Worm (Caenorhabditis elegans) whole organism, L2 larva: ENCODE data around the gene fbxb-114.

Experiments
- C34F6.9 ChIP-seq: fragments of 150-350 bp; optimal IDR thresholded peaks from 2 replicates; lab custom pipeline; 2014; ENCODE audit warnings: missing biosample characterization, missing genetic modification characterization
- F13H6.1 ChIP-seq: sonication (generic microtip); optimal IDR thresholded peaks from 2 replicates; lab custom pipeline; 2016; ENCODE audit warnings: missing genetic modification characterization, missing compliant biosample characterization
- R02D3.7 ChIP-seq: fragments of 150-350 bp; optimal IDR thresholded peaks from 2 replicates; lab custom pipeline; 2014; ENCODE audit warnings: missing biosample characterization, missing genetic modification characterization
- Y55F3AM.14 ChIP-seq: fragments of 200-800 bp; sonication (Bioruptor generic); optimal IDR thresholded peaks from 2 replicates; lab custom pipeline; 2018; ENCODE audit warnings: mild to moderate bottlenecking, missing genetic modification characterization, missing compliant biosample characterization
- ZK546.5 ChIP-seq: sonication (generic microtip); optimal IDR thresholded peaks from 2 replicates; lab custom pipeline; 2017; ENCODE audit warnings: missing biosample characterization, missing genetic modification characterization
- alr-1 ChIP-seq: fragments of 150-350 bp; optimal IDR thresholded peaks from 2 replicates; lab custom pipeline; 2014; ENCODE audit warnings: missing biosample characterization, missing genetic modification characterization
- aly-2 ChIP-seq: fragments of 150-350 bp; optimal IDR thresholded peaks from 2 replicates; lab custom pipeline; 2014; ENCODE audit warnings: missing biosample characterization, missing genetic modification characterization
- ama-1 ChIP-seq: fragments of 150-350 bp; optimal IDR thresholded peaks from 2 replicates; lab custom pipeline; 2018; ENCODE audit warnings: inconsistent platforms
- blmp-1 ChIP-seq: sonication (generic microtip); optimal IDR thresholded peaks from 2 replicates; lab custom pipeline; 2017; ENCODE audit warnings: missing genetic modification characterization, mild to moderate bottlenecking, missing compliant biosample characterization, antibody characterized with exemption, moderate library complexity; ENCODE audit not compliant: insufficient read depth
- ceh-16 ChIP-seq: fragments of 150-350 bp; optimal IDR thresholded peaks from 2 replicates; lab custom pipeline; 2014; ENCODE audit warnings: missing biosample characterization, missing genetic modification characterization
- ceh-82 ChIP-seq: fragments of 150-350 bp; optimal IDR thresholded peaks from 2 replicates; lab custom pipeline; 2014; ENCODE audit warnings: missing biosample characterization, missing genetic modification characterization
- crh-2 ChIP-seq: sonication (generic microtip); optimal IDR thresholded peaks from 2 replicates; lab custom pipeline; 2017; ENCODE audit warnings: missing biosample characterization, missing genetic modification characterization
- dmd-4 ChIP-seq: sonication (generic microtip); optimal IDR thresholded peaks from 2 replicates; lab custom pipeline; 2017; ENCODE audit warnings: missing biosample characterization, missing genetic modification characterization
- egl-27 ChIP-seq: sonication (generic microtip); optimal IDR thresholded peaks from 3 replicates; lab custom pipeline; 2017; ENCODE audit warnings: missing biosample characterization, missing genetic modification reagents, missing genetic modification characterization
- elt-1 ChIP-seq: fragments of 150-350 bp; optimal IDR thresholded peaks from 2 replicates; lab custom pipeline; 2014; ENCODE audit warnings: missing biosample characterization, missing genetic modification characterization
- elt-3 ChIP-seq: sonication (generic microtip); optimal IDR thresholded peaks from 2 replicates; lab custom pipeline; 2017; ENCODE audit warnings: missing biosample characterization, missing genetic modification characterization
- fos-1 ChIP-seq: fragments of 150-350 bp; optimal IDR thresholded peaks from 2 replicates; lab custom pipeline; 2014; ENCODE audit warnings: missing biosample characterization, missing genetic modification characterization
- gmeb-1 ChIP-seq: fragments of 150-350 bp; optimal IDR thresholded peaks from 2 replicates; lab custom pipeline; 2014; ENCODE audit warnings: missing biosample characterization, missing genetic modification characterization
- lin-11 ChIP-seq: fragments of 150-350 bp; sonication (generic microtip); optimal IDR thresholded peaks from 2 replicates; lab custom pipeline; 2014; ENCODE audit warnings: missing biosample characterization, missing genetic modification characterization, inconsistent platforms, mixed read lengths
- lin-13 ChIP-seq: fragments of 150-350 bp; optimal IDR thresholded peaks from 2 replicates; lab custom pipeline; 2014; ENCODE audit warnings: missing biosample characterization, missing genetic modification reagents, missing genetic modification characterization
- lin-39 ChIP-seq: fragments of 150-350 bp; optimal IDR thresholded peaks from 2 replicates; lab custom pipeline; 2014; ENCODE audit warnings: missing biosample characterization, missing genetic modification reagents, missing genetic modification characterization
- lsy-2 ChIP-seq, 2 experiments: fragments of 150-350 bp in 1 of 2; sonication (generic microtip) in 1 of 2; optimal IDR thresholded peaks; 2 replicates each; lab custom pipeline; 2014 to 2017; ENCODE audit warnings: missing biosample characterization in 2 of 2, missing genetic modification characterization in 2 of 2
- mab-5 ChIP-seq: fragments of 150-350 bp; optimal IDR thresholded peaks from 2 replicates; lab custom pipeline; 2014; ENCODE audit warnings: missing biosample characterization, missing genetic modification characterization
- mbf-1 ChIP-seq: sonication (generic microtip); optimal IDR thresholded peaks from 2 replicates; lab custom pipeline; 2017; ENCODE audit warnings: missing biosample characterization, missing genetic modification characterization
- mdl-1 ChIP-seq, 2 experiments: fragments of 150-350 bp in 1 of 2; sonication (generic microtip) in 1 of 2; optimal IDR thresholded peaks; 2 replicates each; lab custom pipeline; 2017; ENCODE audit warnings: missing biosample characterization in 2 of 2, missing genetic modification characterization in 2 of 2
- nhr-10 ChIP-seq: sonication (generic microtip); optimal IDR thresholded peaks from 2 replicates; lab custom pipeline; 2017; ENCODE audit warnings: missing biosample characterization, missing genetic modification characterization
- nhr-11 ChIP-seq: fragments of 150-350 bp; optimal IDR thresholded peaks from 2 replicates; lab custom pipeline; 2014; ENCODE audit warnings: missing biosample characterization, missing genetic modification characterization
- nhr-12 ChIP-seq: fragments of 150-350 bp; optimal IDR thresholded peaks from 2 replicates; lab custom pipeline; 2014; ENCODE audit warnings: missing biosample characterization, missing genetic modification characterization
- nhr-129 ChIP-seq: fragments of 150-350 bp; optimal IDR thresholded peaks from 2 replicates; lab custom pipeline; 2014; ENCODE audit warnings: missing biosample characterization, missing genetic modification characterization
- nhr-21 ChIP-seq: fragments of 150-350 bp; optimal IDR thresholded peaks from 2 replicates; lab custom pipeline; 2014; ENCODE audit warnings: missing biosample characterization, missing genetic modification characterization
- nhr-23 ChIP-seq: fragments of 150-350 bp; optimal IDR thresholded peaks from 2 replicates; lab custom pipeline; 2014; ENCODE audit warnings: missing biosample characterization, missing genetic modification reagents, missing genetic modification characterization
- nhr-237 ChIP-seq: fragments of 150-350 bp; optimal IDR thresholded peaks from 2 replicates; lab custom pipeline; 2014; ENCODE audit warnings: missing biosample characterization, missing genetic modification characterization
- nhr-25 ChIP-seq: fragments of 150-350 bp; sonication (generic microtip); optimal IDR thresholded peaks from 3 replicates; lab custom pipeline; 2014; ENCODE audit warnings: missing biosample characterization, missing genetic modification characterization
- nhr-6 ChIP-seq: fragments of 150-350 bp; optimal IDR thresholded peaks from 2 replicates; lab custom pipeline; 2014; ENCODE audit warnings: missing biosample characterization, missing genetic modification characterization
- nhr-77 ChIP-seq: fragments of 150-350 bp; optimal IDR thresholded peaks from 2 replicates; lab custom pipeline; 2014; ENCODE audit warnings: missing biosample characterization, missing genetic modification characterization
- peb-1 ChIP-seq: fragments of 150-350 bp; optimal IDR thresholded peaks from 2 replicates; lab custom pipeline; 2014; ENCODE audit warnings: missing biosample characterization, missing genetic modification characterization
- sem-4 ChIP-seq: fragments of 150-350 bp; optimal IDR thresholded peaks from 2 replicates; lab custom pipeline; 2014; ENCODE audit warnings: missing biosample characterization, missing genetic modification reagents, missing genetic modification characterization
- skn-1 ChIP-seq: sonication (generic microtip); optimal IDR thresholded peaks from 2 replicates; lab custom pipeline; 2017; ENCODE audit warnings: missing biosample characterization, missing genetic modification characterization
- sma-3 ChIP-seq: sonication (generic microtip); optimal IDR thresholded peaks from 2 replicates; lab custom pipeline; 2016; ENCODE audit warnings: missing genetic modification reagents, missing genetic modification characterization, missing compliant biosample characterization
- sma-9 ChIP-seq, 2 experiments: fragments of 150-350 bp in 1 of 2; sonication (generic microtip) in 1 of 2; optimal IDR thresholded peaks; 2 replicates each; lab custom pipeline; 2014 to 2016; ENCODE audit warnings: missing genetic modification characterization in 2 of 2, mild to moderate bottlenecking in 1 of 2, missing biosample characterization in 1 of 2, missing compliant biosample characterization in 1 of 2, missing genetic modification reagents in 1 of 2, moderate library complexity in 1 of 2
- snpc-4 ChIP-seq: fragments of 150-350 bp; optimal IDR thresholded peaks from 2 replicates; lab custom pipeline; 2014; ENCODE audit warnings: missing biosample characterization, missing genetic modification characterization
- unc-39 ChIP-seq: fragments of 150-350 bp; optimal IDR thresholded peaks from 2 replicates; lab custom pipeline; 2014; ENCODE audit warnings: missing biosample characterization, missing genetic modification characterization
- unc-55 ChIP-seq: fragments of 150-350 bp; sonication (generic microtip); optimal IDR thresholded peaks from 3 replicates; lab custom pipeline; 2014; ENCODE audit warnings: missing biosample characterization, missing genetic modification reagents, missing genetic modification characterization
- unc-62 ChIP-seq: fragments of 150-350 bp; optimal IDR thresholded peaks from 2 replicates; lab custom pipeline; 2014; ENCODE audit warnings: missing biosample characterization, missing genetic modification reagents, missing genetic modification characterization
- zag-1 ChIP-seq: fragments of 150-350 bp; optimal IDR thresholded peaks from 2 replicates; lab custom pipeline; 2014; ENCODE audit warnings: missing biosample characterization, missing genetic modification characterization
- ztf-1 ChIP-seq: fragments of 200-800 bp; sonication (Bioruptor generic); conservative IDR thresholded peaks from 2 replicates; pipeline ENCODE4 v1.3.6; 2022; ENCODE audit warnings: missing genetic modification characterization, missing compliant biosample characterization
- ztf-11 ChIP-seq: sonication (generic microtip); optimal IDR thresholded peaks from 2 replicates; lab custom pipeline; 2017; ENCODE audit warnings: missing biosample characterization, missing genetic modification characterization
- ztf-4 ChIP-seq: fragments of 150-350 bp; optimal IDR thresholded peaks from 2 replicates; lab custom pipeline; 2014; ENCODE audit warnings: missing biosample characterization, missing genetic modification characterization

The fbxb-114 gene

DNA sequence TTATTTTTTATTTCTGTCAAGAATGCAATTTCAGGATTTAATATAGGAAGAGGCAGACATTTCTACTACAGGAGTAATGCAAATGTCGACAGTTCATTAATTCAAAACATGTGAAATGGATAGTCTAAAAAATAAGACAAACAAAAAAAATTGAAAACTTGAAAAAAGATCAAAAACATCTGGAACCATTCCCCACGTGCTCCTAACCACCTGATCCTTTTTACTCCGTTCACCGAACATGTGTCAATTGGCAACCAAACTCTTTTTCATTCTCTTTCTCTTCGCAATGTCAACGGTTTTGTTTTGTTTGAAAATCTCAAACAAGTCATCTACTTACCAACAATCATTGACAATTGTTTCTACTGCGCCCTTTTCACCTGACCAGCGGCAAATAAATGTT, 36.4 kb downstream of the fbxb-114 start:
- TF ChIP-seq nhr-12 (tag; lab: Kevin White, UChicago) (no peak), sma-9 (GFP tag; optimal IDR thresholded peaks at IDR 0.05; lab: Kevin White, UChicago) (no peak), sma-9 (tag; optimal IDR thresholded peaks at IDR 0.05; lab: Kevin White, UChicago) (no peak), ZK546.5 (tag; lab: Kevin White, UChicago) (no peak), snpc-4 (no peak)

DNA sequence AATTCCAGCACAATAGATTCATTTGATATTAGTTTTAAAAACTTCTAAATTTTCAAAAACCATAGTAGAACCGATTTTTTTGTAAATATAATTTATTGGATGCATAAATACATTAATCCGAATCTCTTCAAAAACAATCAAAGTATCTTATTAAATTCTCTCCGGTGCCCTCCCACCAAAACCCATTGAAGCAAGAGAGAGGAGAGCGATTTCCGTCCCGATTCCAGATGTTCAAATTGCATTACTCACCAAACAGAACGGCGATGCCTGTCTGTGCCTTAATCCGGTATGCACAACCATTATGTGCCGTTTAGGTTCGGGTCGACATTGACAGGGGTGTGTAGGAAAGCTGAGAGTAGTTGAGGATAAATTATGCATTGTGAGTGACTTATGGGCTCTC, 38.7 kb downstream of the fbxb-114 start:
- no peak for TF ChIP-seq skn-1 (tag; lab: Kevin White, UChicago)
- no peak for TF ChIP-seq zag-1 (tag; lab: Kevin White, UChicago)
- TF ChIP-seq nhr-129 = peak; percentile 0
- TF ChIP-seq ztf-11 = no peak

DNA sequence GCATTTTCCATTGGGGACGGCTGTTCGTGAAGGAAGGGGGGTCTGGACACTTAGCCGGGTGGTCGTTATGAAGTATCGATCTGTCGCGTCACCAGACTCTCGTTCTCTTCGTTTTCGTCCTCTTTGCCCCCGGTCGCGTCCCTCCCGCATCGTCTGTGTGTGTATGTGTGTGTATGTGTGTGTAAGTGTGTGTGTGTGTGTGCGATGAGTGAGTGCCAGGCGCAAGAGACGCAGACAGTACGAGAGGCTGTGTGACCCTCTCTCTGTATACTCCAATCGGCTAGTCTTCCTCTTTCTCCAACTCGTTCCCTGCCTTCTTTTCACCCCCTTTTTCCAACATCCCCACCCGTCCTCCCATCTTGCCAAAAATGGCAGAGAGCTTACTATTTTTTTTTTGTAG, 39.8 kb downstream of the fbxb-114 start:
- peak; percentile 64 for TF ChIP-seq nhr-23 (tag; lab: Kevin White, UChicago)
- TF ChIP-seq nhr-21 (tag; lab: Kevin White, UChicago) = peak; percentile 79
- TF ChIP-seq snpc-4 = peak; percentile 56
- TF ChIP-seq ztf-1 (GFP tag; lab: Robert Waterston, UW) = no peak
- TF ChIP-seq Y55F3AM.14 (GFP tag; lab: Kevin White, UChicago) = peak; percentile 54
- peak; percentile 48 to 80 for TF ChIP-seq lsy-2 (tag; optimal IDR thresholded peaks at IDR 0.05; lab: Kevin White, UChicago)
- peak; percentile 65 for TF ChIP-seq gmeb-1 (tag; lab: Kevin White, UChicago)
- TF ChIP-seq lin-13 (GFP tag; lab: Kevin White, UChicago) = peak; percentile 86
- no peak for TF ChIP-seq ceh-82
- TF ChIP-seq peb-1 (tag; lab: Kevin White, UChicago) = no peak
- no peak for TF ChIP-seq mbf-1
- TF ChIP-seq nhr-25 (tag; lab: Kevin White, UChicago) = peak; percentile 84
- no peak for TF ChIP-seq dmd-4 (tag; lab: Kevin White, UChicago)
- no peak for TF ChIP-seq nhr-11 (tag; lab: Kevin White, UChicago)
- no peak for TF ChIP-seq ceh-16 (tag; lab: Kevin White, UChicago)
- no peak for TF ChIP-seq nhr-77
- no peak for TF ChIP-seq nhr-12 (tag; lab: Kevin White, UChicago)
- peak; percentile 95 for TF ChIP-seq sem-4 (tag; lab: Kevin White, UChicago)
- peak; percentile 95 for TF ChIP-seq unc-55 (GFP tag; lab: Kevin White, UChicago)
- TF ChIP-seq F13H6.1 (tag; lab: Kevin White, UChicago) = peak; percentile 95
- no peak for TF ChIP-seq unc-62 (GFP tag; lab: Kevin White, UChicago)
- peak; percentile 78 for TF ChIP-seq ztf-4 (tag; lab: Kevin White, UChicago)
- peak; percentile 83 for TF ChIP-seq blmp-1 (tag; lab: Kevin White, UChicago)
- TF ChIP-seq C34F6.9 (tag; lab: Kevin White, UChicago) = peak; percentile 93
- no peak for TF ChIP-seq R02D3.7
- peak; percentile 96 for TF ChIP-seq nhr-129
- peak; percentile 90 for TF ChIP-seq fos-1 (tag; lab: Kevin White, UChicago)
- peak; percentile 77 for TF ChIP-seq nhr-6 (tag; lab: Kevin White, UChicago)
- no peak for TF ChIP-seq alr-1 (tag; lab: Kevin White, UChicago)
- TF ChIP-seq mab-5 (tag; lab: Kevin White, UChicago) = peak; percentile 52
- TF ChIP-seq crh-2 (tag; lab: Kevin White, UChicago) = peak; percentile 93
- peak; percentile 81 for TF ChIP-seq egl-27 (tag; lab: Kevin White, UChicago)
- TF ChIP-seq nhr-237 (tag; lab: Kevin White, UChicago) = no peak
- TF ChIP-seq mdl-1 (tag; optimal IDR thresholded peaks at IDR 0.05; lab: Kevin White, UChicago) = peak; percentile 53 to 89
- peak; percentile 5 for TF ChIP-seq ZK546.5 (tag; lab: Kevin White, UChicago)
- no peak for TF ChIP-seq unc-39 (tag; lab: Kevin White, UChicago)
- TF ChIP-seq sma-3 = peak; percentile 73
- peak; percentile 88 for TF ChIP-seq lin-11
- TF ChIP-seq nhr-10 (tag; lab: Kevin White, UChicago) = no peak
- no peak for TF ChIP-seq skn-1 (tag; lab: Kevin White, UChicago)
- peak; percentile 76 for TF ChIP-seq lin-39
- TF ChIP-seq elt-1 (tag; lab: Kevin White, UChicago) = no peak
- TF ChIP-seq ama-1 (lab: Kevin White, UChicago) = no peak
- no peak for TF ChIP-seq aly-2 (tag; lab: Kevin White, UChicago)
- TF ChIP-seq sma-9 (GFP tag; optimal IDR thresholded peaks at IDR 0.05; lab: Kevin White, UChicago) = peak; percentile 91
- no peak for TF ChIP-seq sma-9 (tag; optimal IDR thresholded peaks at IDR 0.05; lab: Kevin White, UChicago)
- no peak for TF ChIP-seq elt-3 (tag; lab: Kevin White, UChicago)
- TF ChIP-seq ztf-11 = no peak
- peak; percentile 90 for TF ChIP-seq zag-1 (tag; lab: Kevin White, UChicago)
- TF ChIP-seq, all 48 proteins: peak for 27
